Worm (Caenorhabditis elegans): ENCODE results near the gene F37B12.1.

F37B12.1 gene

DNA sequence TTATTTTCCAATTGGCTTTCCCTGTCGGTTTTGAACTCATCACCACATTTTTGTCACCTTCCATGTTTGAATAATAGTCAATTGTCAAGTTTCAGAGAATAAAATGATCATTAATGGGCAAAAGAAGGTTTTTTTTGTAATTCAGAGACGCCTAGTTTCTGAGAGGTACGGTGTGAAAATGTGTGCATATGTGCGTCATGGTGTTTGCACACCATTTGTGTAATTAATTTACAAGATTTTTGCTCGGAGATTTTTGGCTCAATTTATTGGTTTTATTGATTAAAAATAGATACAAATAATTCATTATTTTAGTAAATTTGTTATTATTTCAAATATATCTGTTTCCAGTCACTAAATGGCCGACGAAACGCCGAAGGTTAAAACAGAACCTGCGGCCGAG lies 31.6 kb downstream of the F37B12.1 start, which contains the start of the genes F44G4.3 and tdp-1:
TSS of gene F44G4.3 (minus strand) at position 184 of the 400 bp plus-strand sequence.
TSS of gene tdp-1 (plus strand) at position 347 of the 400 bp plus-strand sequence.
- TF ChIP-seq lsy-2 (tag; optimal IDR thresholded peaks at IDR 0.05), result peak; percentile 73 to 96
- TF ChIP-seq tbx-2 (tag; optimal IDR thresholded peaks at IDR 0.05), result no peak
- TF ChIP-seq egl-27 (tag; optimal IDR thresholded peaks at IDR 0.05), result no peak
- no peak for TF ChIP-seq ceh-88 (GFP tag; IDR thresholded peaks at IDR 0.05)
- no peak for TF ChIP-seq unc-98 (GFP tag; IDR thresholded peaks at IDR 0.05)
- peak; percentile 15 for TF ChIP-seq snu-23 (GFP tag; optimal IDR thresholded peaks at IDR 0.05)
- TF ChIP-seq unc-86 (tag; optimal IDR thresholded peaks at IDR 0.05), result no peak
- TF ChIP-seq efl-3 (GFP tag; optimal IDR thresholded peaks at IDR 0.05), result no peak
- TF ChIP-seq ces-1 (GFP tag; optimal IDR thresholded peaks at IDR 0.05), result peak; percentile 24
- peak; percentile 14 for TF ChIP-seq vab-15 (tag; optimal IDR thresholded peaks at IDR 0.05)
- peak; percentile 77 for TF ChIP-seq mep-1 (tag; optimal IDR thresholded peaks at IDR 0.05)
- TF ChIP-seq hlh-17 (GFP tag; optimal IDR thresholded peaks at IDR 0.05; ENCODE audit: borderline replicate concordance), result no peak
- no peak for TF ChIP-seq lin-15B (tag; optimal IDR thresholded peaks at IDR 0.05)
- TF ChIP-seq lin-35 (GFP tag; optimal IDR thresholded peaks at IDR 0.05), result peak; percentile 14 to 55
- peak; percentile 14 for TF ChIP-seq nhr-71 (tag; optimal IDR thresholded peaks at IDR 0.05)
- no peak for TF ChIP-seq ztf-11 (tag; optimal IDR thresholded peaks at IDR 0.05)
- peak; percentile 84 for TF ChIP-seq F16B12.6 (tag; optimal IDR thresholded peaks at IDR 0.05)
- TF ChIP-seq nhr-47 (tag; optimal IDR thresholded peaks at IDR 0.05), result peak; percentile 33
- TF ChIP-seq zip-4 (GFP tag; optimal IDR thresholded peaks at IDR 0.05), result no peak
- TF ChIP-seq lin-14 (GFP tag; optimal IDR thresholded peaks at IDR 0.05), result peak; percentile 18
- peak; percentile 24 to 60 (median 26) for TF ChIP-seq dpl-1 (GFP tag; optimal IDR thresholded peaks at IDR 0.05)
- no peak for TF ChIP-seq sup-37 (GFP tag; optimal IDR thresholded peaks at IDR 0.05)
- TF ChIP-seq swsn-7 (tag; optimal IDR thresholded peaks at IDR 0.05), result peak; percentile 14
- TF ChIP-seq efl-1 (optimal IDR thresholded peaks at IDR 0.05), result peak; percentile 31 to 35
- TF ChIP-seq efl-1 (GFP tag; optimal IDR thresholded peaks at IDR 0.05 in 1 of 2), result peak; percentile 49 to 91
- TF ChIP-seq nhr-85 (tag), result peak; percentile 8
- no peak for TF ChIP-seq fos-1 (tag; optimal IDR thresholded peaks at IDR 0.05)
- TF ChIP-seq ceh-8 (GFP tag; optimal IDR thresholded peaks at IDR 0.05), result no peak
- TF ChIP-seq unc-30 (tag; optimal IDR thresholded peaks at IDR 0.05), result no peak

ce11 chrII:8996064-8996463 lies 33.0 kb downstream of the F37B12.1 start, which contains the start of gene ndub-2:
Gene ndub-2, plus strand, starts transcription at chrII:8996364.
- TF ChIP-seq Y116A8C.19 (tag; optimal IDR thresholded peaks at IDR 0.05; ENCODE audit: borderline replicate concordance), result no peak
- TF ChIP-seq efl-1 (optimal IDR thresholded peaks at IDR 0.05), result no peak
- peak in 1 of 2 experiments; percentile 45 for TF ChIP-seq efl-1 (GFP tag; optimal IDR thresholded peaks at IDR 0.05 in 1 of 2)

DNA sequence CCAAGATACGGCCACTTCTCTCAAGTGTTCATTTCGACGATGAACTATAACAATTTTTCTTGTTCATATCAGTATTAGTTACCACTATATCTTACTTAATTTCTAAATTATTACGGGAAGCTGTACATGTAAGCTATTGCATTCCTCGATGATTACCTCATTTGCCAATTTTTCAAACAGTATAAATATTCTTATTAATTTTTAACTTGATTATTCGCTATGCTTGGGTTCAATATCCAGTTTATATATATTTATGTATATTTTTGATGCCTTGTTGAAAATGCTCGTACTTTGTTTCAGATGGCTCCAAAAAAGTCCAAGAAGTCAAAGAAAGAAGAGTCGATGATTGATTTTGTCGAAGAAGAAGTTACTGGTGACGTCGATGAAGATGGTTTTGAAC lies 34.7 kb downstream of the F37B12.1 start, which contains the start of gene F44G4.1:
TSS of gene F44G4.1 (plus strand) at position 301 of the 400 bp plus-strand sequence.
- TF ChIP-seq nhr-237 (tag; optimal IDR thresholded peaks at IDR 0.05) (no peak), tbx-2 (tag; optimal IDR thresholded peaks at IDR 0.05) (no peak), nhr-77 (tag; optimal IDR thresholded peaks at IDR 0.05) (no peak), snu-23 (GFP tag; optimal IDR thresholded peaks at IDR 0.05) (no peak), snpc-4 (tag; optimal IDR thresholded peaks at IDR 0.05) (no peak), lin-39 (tag; optimal IDR thresholded peaks at IDR 0.05) (no peak)

ce11 chrII:8992780-8993179 lies 36.3 kb downstream of the F37B12.1 start, which contains the start of gene ooc-5:
Gene ooc-5, plus strand, starts transcription at chrII:8993160.
- TF ChIP-seq unc-86 (tag; optimal IDR thresholded peaks at IDR 0.05) (no peak), lsy-2 (tag; optimal IDR thresholded peaks at IDR 0.05) (peak; percentile 84 to 97), Y116A8C.19 (tag; optimal IDR thresholded peaks at IDR 0.05; ENCODE audit: borderline replicate concordance) (no peak), dpl-1 (GFP tag; optimal IDR thresholded peaks at IDR 0.05) (peak in 2 of 3 experiments; percentile 8 to 41), F16B12.6 (tag; optimal IDR thresholded peaks at IDR 0.05) (peak; percentile 74), efl-1 (optimal IDR thresholded peaks at IDR 0.05) (peak in 1 of 2 experiments; percentile 5), efl-1 (GFP tag; optimal IDR thresholded peaks at IDR 0.05 in 1 of 2) (peak in 1 of 2 experiments; percentile 8), skn-1 (tag; optimal IDR thresholded peaks at IDR 0.05) (peak; percentile 1), mep-1 (tag; optimal IDR thresholded peaks at IDR 0.05) (peak; percentile 28)
